Worm (Caenorhabditis elegans): ENCODE measurements around the gene ZK1320.13.

ZK1320.13 gene

DNA sequence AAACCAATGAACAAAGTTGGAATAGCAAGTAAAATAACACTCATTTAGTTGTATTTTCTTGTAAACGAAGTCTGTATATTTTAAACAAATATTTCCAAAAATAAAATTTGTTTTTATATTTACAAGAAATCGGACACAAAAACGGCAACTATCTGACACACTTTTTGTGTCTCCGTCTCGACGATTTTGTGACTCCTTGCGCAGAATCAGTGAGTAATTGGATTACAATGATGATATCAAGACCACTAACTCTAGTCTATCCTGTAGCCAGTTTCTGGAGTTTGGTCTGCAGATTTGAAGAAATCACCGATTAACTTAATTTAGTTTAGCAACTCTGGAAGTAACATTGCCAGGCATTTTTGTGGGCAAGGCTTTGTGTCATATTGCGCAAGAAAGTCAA is 17.8 kb upstream of the ZK1320.13 start, which contains the start of gene cyp-13A10:
Gene cyp-13A10, minus strand, starts transcription at position 88 of the 400 bp plus-strand sequence.
- TF ChIP-seq B0310.2 (tag; optimal IDR thresholded peaks at IDR 0.05) (no peak), tbx-37 (GFP tag; conservative IDR thresholded peaks at IDR 0.05) (no peak), hmbx-1 (tag; optimal IDR thresholded peaks at IDR 0.05) (no peak)

- no peak for TF ChIP-seq hnd-1 (tag; optimal IDR thresholded peaks at IDR 0.05)
- no peak for TF ChIP-seq tbx-11 (GFP tag; IDR thresholded peaks at IDR 0.05)
- TF ChIP-seq ceh-13 (GFP tag; optimal IDR thresholded peaks at IDR 0.05) = no peak
- no peak for TF ChIP-seq ceh-36 (tag; optimal IDR thresholded peaks at IDR 0.05)
Observed at ce11 chrII:9665577-9665976, 15.0 kb upstream of the ZK1320.13 start, which contains the start of gene ZK1320.5. Gene ZK1320.5, minus strand, starts transcription at chrII:9665677.

ce11 chrII:9667382-9667781 is 13.2 kb upstream of the ZK1320.13 start, which contains the start of gene ZK1320.11:
Gene ZK1320.11, plus strand, starts transcription at chrII:9667624.
- TF ChIP-seq hmg-4 (GFP tag; optimal IDR thresholded peaks at IDR 0.05) = no peak
- no peak for TF ChIP-seq tbx-11 (GFP tag; IDR thresholded peaks at IDR 0.05)
- TF ChIP-seq aly-1 (tag; optimal IDR thresholded peaks at IDR 0.05) = no peak
- no peak for TF ChIP-seq pes-1 (GFP tag; IDR thresholded peaks at IDR 0.05)
- TF ChIP-seq tbx-37 (GFP tag; conservative IDR thresholded peaks at IDR 0.05) = no peak
- no peak for TF ChIP-seq ets-7 (tag; optimal IDR thresholded peaks at IDR 0.05)
- no peak for TF ChIP-seq sea-1 (GFP tag; conservative IDR thresholded peaks at IDR 0.05)
- no peak for TF ChIP-seq flt-1 (GFP tag; IDR thresholded peaks at IDR 0.05)
- no peak for TF ChIP-seq F13C5.2 (tag; optimal IDR thresholded peaks at IDR 0.05)

DNA sequence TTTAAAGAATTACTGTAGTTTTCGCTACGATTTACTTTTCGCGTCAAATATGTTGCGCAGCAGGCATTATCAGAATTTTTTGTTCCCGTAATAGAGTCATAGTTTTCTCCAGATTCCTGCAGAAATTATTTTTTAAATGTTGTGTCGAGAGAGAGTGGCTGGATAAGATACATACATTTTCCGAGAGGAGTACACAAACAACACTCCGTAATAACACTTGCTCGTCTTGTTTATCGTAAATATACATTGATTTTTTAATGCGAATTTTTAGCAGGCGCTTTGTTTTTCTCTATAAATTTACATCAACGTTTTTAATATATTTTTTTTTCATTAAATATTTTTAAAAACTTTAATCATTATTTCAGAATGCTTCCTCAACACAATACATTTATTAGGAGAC is 11.6 kb upstream of the ZK1320.13 start, which contains the start of gene taf-8:
Gene taf-8, plus strand, starts transcription at position 360 of the 400 bp plus-strand sequence.
- TF ChIP-seq F13C5.2 (tag; optimal IDR thresholded peaks at IDR 0.05) = peak; percentile 7
- no peak for TF ChIP-seq pes-1 (GFP tag; IDR thresholded peaks at IDR 0.05)

ce11 chrII:9671308-9671707 is 9.3 kb upstream of the ZK1320.13 start, which contains the start of gene ZK1320.7:
Gene ZK1320.7, plus strand, starts transcription at chrII:9671608.
- TF ChIP-seq pes-1 (GFP tag; IDR thresholded peaks at IDR 0.05) = no peak
- TF ChIP-seq B0310.2 (tag; optimal IDR thresholded peaks at IDR 0.05) = no peak
- TF ChIP-seq sea-1 (GFP tag; conservative IDR thresholded peaks at IDR 0.05) = no peak
- no peak for TF ChIP-seq tra-4 (tag; optimal IDR thresholded peaks at IDR 0.05)
- no peak for TF ChIP-seq tbx-11 (GFP tag; IDR thresholded peaks at IDR 0.05)
- no peak for TF ChIP-seq F13C5.2 (tag; optimal IDR thresholded peaks at IDR 0.05)
- no peak for TF ChIP-seq aly-1 (tag; optimal IDR thresholded peaks at IDR 0.05)
- TF ChIP-seq ets-7 (tag; optimal IDR thresholded peaks at IDR 0.05) = no peak

DNA sequence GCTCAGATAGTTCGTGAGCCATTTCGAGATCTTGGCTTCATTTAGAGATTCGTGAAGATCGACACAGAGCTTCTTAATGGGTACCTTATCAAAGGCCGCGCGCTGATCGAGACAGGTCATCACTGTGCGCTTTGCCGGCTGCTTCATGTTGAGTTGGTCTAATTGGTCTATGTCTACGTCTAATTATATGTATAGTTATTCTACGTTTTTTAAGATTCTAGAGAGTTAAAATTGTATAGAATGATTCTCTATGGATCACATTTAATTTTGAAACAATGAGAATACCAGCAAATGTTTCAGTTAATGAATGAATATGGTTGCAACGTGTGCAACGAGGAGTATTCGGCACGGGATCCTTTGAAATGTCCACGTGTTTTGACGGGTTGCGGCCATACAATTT is 5.9 kb upstream of the ZK1320.13 start, which contains the start of gene arc-1:
Gene arc-1, plus strand, starts transcription at position 301 of the 400 bp plus-strand sequence.
- no peak for TF ChIP-seq hmbx-1 (tag; optimal IDR thresholded peaks at IDR 0.05)
- TF ChIP-seq sea-1 (GFP tag; conservative IDR thresholded peaks at IDR 0.05) = no peak
- TF ChIP-seq ets-7 (tag; optimal IDR thresholded peaks at IDR 0.05) = no peak

DNA sequence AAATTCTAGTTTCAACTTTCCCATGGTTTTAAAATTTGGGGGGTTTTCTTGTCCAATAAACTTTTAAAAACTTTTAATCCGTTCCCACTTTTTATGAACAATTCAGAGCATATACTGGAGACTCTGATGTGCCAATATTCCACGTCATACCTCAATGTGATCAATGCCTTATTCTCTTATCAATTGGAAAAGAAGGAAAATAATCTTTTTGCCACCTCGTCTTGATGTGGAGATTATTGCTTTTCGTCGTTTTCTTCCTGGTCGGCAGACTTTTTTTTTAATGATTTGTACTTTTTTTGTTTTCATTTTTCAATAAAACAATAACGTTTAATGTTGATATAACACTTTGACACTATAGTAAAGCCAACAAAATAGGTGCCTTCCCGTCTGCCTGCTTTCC is 3.1 kb upstream of the ZK1320.13 start:
- no peak for TF ChIP-seq hmg-4 (GFP tag; optimal IDR thresholded peaks at IDR 0.05)
- no peak for TF ChIP-seq hmbx-1 (tag; optimal IDR thresholded peaks at IDR 0.05)
- TF ChIP-seq ama-1 (optimal IDR thresholded peaks at IDR 0.05) = no peak
- no peak for TF ChIP-seq B0310.2 (tag; optimal IDR thresholded peaks at IDR 0.05)
- no peak for TF ChIP-seq flt-1 (GFP tag; IDR thresholded peaks at IDR 0.05)
- TF ChIP-seq sea-1 (GFP tag; conservative IDR thresholded peaks at IDR 0.05) = no peak
- TF ChIP-seq tra-4 (tag; optimal IDR thresholded peaks at IDR 0.05) = no peak
- no peak for TF ChIP-seq aly-1 (tag; optimal IDR thresholded peaks at IDR 0.05)
- no peak for TF ChIP-seq tbx-11 (GFP tag; IDR thresholded peaks at IDR 0.05)
- no peak for TF ChIP-seq hnd-1 (tag; optimal IDR thresholded peaks at IDR 0.05)
- no peak for TF ChIP-seq pes-1 (GFP tag; IDR thresholded peaks at IDR 0.05)
- no peak for TF ChIP-seq tbx-37 (GFP tag; conservative IDR thresholded peaks at IDR 0.05)
- TF ChIP-seq F13C5.2 (tag; optimal IDR thresholded peaks at IDR 0.05) = no peak
- no peak for TF ChIP-seq ets-7 (tag; optimal IDR thresholded peaks at IDR 0.05)
- TF ChIP-seq scrt-1 (GFP tag; IDR thresholded peaks at IDR 0.05) = no peak
- no peak for TF ChIP-seq ceh-36 (tag; optimal IDR thresholded peaks at IDR 0.05)
- no peak for TF ChIP-seq ceh-13 (GFP tag; optimal IDR thresholded peaks at IDR 0.05)

ce11 chrII:9679842-9680241 is 751 bp upstream of the ZK1320.13 start:
- no peak for TF ChIP-seq ceh-13 (GFP tag; optimal IDR thresholded peaks at IDR 0.05)

- no peak for TF ChIP-seq ets-7 (tag; optimal IDR thresholded peaks at IDR 0.05)
- TF ChIP-seq flt-1 (GFP tag; IDR thresholded peaks at IDR 0.05) = no peak
- no peak for TF ChIP-seq hmbx-1 (tag; optimal IDR thresholded peaks at IDR 0.05)
- no peak for TF ChIP-seq ceh-36 (tag; optimal IDR thresholded peaks at IDR 0.05)
- TF ChIP-seq ceh-13 (GFP tag; optimal IDR thresholded peaks at IDR 0.05) = no peak
- TF ChIP-seq tra-4 (tag; optimal IDR thresholded peaks at IDR 0.05) = no peak
- TF ChIP-seq ama-1 (optimal IDR thresholded peaks at IDR 0.05) = no peak
Observed at ce11 chrII:9682044-9682443, 1.5 kb downstream of the ZK1320.13 start.

ce11 chrII:9684175-9684574 is 3.6 kb downstream of the ZK1320.13 start:
- TF ChIP-seq B0310.2 (tag; optimal IDR thresholded peaks at IDR 0.05) (no peak), pes-1 (GFP tag; IDR thresholded peaks at IDR 0.05) (no peak), hnd-1 (tag; optimal IDR thresholded peaks at IDR 0.05) (no peak), tra-4 (tag; optimal IDR thresholded peaks at IDR 0.05) (no peak), ceh-13 (GFP tag; optimal IDR thresholded peaks at IDR 0.05) (no peak), flt-1 (GFP tag; IDR thresholded peaks at IDR 0.05) (no peak), sea-1 (GFP tag; conservative IDR thresholded peaks at IDR 0.05) (no peak), tbx-11 (GFP tag; IDR thresholded peaks at IDR 0.05) (no peak), aly-1 (tag; optimal IDR thresholded peaks at IDR 0.05) (no peak), hmbx-1 (tag; optimal IDR thresholded peaks at IDR 0.05) (no peak), F13C5.2 (tag; optimal IDR thresholded peaks at IDR 0.05) (no peak), ama-1 (optimal IDR thresholded peaks at IDR 0.05) (no peak), ceh-36 (tag; optimal IDR thresholded peaks at IDR 0.05) (no peak), hmg-4 (GFP tag; optimal IDR thresholded peaks at IDR 0.05) (no peak), tbx-37 (GFP tag; conservative IDR thresholded peaks at IDR 0.05) (no peak), ets-7 (tag; optimal IDR thresholded peaks at IDR 0.05) (no peak), scrt-1 (GFP tag; IDR thresholded peaks at IDR 0.05) (no peak)

Data from whole organism, early embryonic.